Worm (Caenorhabditis elegans) whole organism, L4/young adult: Measurements from ENCODE around the gene srh-185.

Source experiments
- W03F9.2 ChIP-seq: fragments of 150-350 bp; optimal IDR thresholded peaks from 2 replicates; lab custom pipeline; 2014; ENCODE audit warnings: missing biosample characterization, missing genetic modification characterization
- him-1 ChIP-seq: sonication (generic microtip); optimal IDR thresholded peaks from 2 replicates; lab custom pipeline; 2016; ENCODE audit warnings: missing genotype, missing genetic modification reagents, missing genetic modification characterization, missing compliant biosample characterization

DNA sequence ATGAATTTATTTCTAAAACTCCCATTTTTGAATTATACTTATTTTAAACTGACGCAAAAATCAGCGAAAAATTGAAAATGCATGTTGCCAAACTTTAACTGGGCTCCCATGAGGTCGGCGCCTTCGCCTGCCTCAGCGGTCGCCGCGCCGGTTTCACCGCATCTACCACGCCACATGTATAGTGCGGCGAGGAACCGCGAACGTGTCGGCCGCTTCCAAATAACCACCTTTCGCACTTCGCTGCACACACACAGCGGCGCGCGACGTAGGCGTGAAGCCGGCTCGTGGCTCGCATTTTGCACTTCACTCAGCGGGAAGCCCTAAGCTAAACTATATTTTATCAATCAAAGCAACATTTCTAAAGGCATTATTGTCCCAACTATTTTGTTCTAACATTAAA lies 34.5 kb downstream of the srh-185 start:
- no peak for TF ChIP-seq him-1
- TF ChIP-seq W03F9.2, result no peak
